Worm (Caenorhabditis elegans): Measurements from ENCODE around the gene cnb-1.

DNA sequence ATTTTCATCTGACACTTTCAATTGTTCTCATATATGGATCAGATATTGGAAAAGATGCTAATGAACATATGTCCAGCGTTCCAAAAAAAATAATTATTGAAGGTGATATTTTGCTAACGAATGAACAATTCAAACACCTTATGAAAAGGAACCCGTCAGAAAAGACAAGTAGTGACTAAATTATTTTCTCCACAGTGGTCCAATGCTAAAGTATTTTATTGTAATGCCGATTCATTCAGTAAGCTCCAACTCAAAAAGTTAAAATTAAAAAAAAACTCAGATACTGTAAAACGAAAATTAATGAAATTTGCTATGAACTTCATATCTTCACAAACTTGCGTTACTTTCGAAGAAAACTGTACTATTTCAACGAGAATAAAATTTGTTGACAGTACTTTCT, 16.5 kb downstream of the cnb-1 start, which contains the start of gene nas-16:
- TF ChIP-seq fkh-10 (GFP tag; optimal IDR thresholded peaks at IDR 0.05) = no peak
- no peak for TF ChIP-seq pha-4 (tag; optimal IDR thresholded peaks at IDR 0.05)
- no peak for TF ChIP-seq nhr-11 (tag; optimal IDR thresholded peaks at IDR 0.05)
- TF ChIP-seq fkh-2 (tag; optimal IDR thresholded peaks at IDR 0.05) = no peak
- TF ChIP-seq nhr-28 (tag; optimal IDR thresholded peaks at IDR 0.05) = no peak
- TF ChIP-seq daf-12 (tag; optimal IDR thresholded peaks at IDR 0.05) = no peak
- TF ChIP-seq nhr-12 (tag; optimal IDR thresholded peaks at IDR 0.05) = no peak
- no peak for TF ChIP-seq unc-62 (GFP tag; optimal IDR thresholded peaks at IDR 0.05)

Measured in whole organism, L3 larva.